Worm (Caenorhabditis elegans) whole organism, L4 larva: ENCODE data around the gene F58B4.5.
A peak's percentile ranks its signal among the peaks of the same experiment; 100 is the strongest.

Experiments
- D1046.2 ChIP-seq: fragments of 200-800 bp; sonication (Bioruptor generic); IDR thresholded peaks from 2 replicates; pipeline ENCODE4 v1.3.6; 2022; ENCODE audit warnings: missing genetic modification characterization, missing compliant biosample characterization
- R02D3.7 ChIP-seq: fragments of 150-350 bp; sonication (generic microtip); optimal IDR thresholded peaks from 3 replicates; lab custom pipeline; 2014; ENCODE audit warnings: missing biosample characterization, missing genetic modification characterization
- fos-1 ChIP-seq: fragments of 150-350 bp; optimal IDR thresholded peaks from 2 replicates; lab custom pipeline; 2014; ENCODE audit warnings: missing biosample characterization, missing genetic modification characterization
- hmg-1.1 ChIP-seq: fragments of 200-800 bp; sonication (Bioruptor generic); IDR thresholded peaks from 2 replicates; pipeline ENCODE4 v1.3.6; 2022; ENCODE audit warnings: missing genetic modification reagents, missing genetic modification characterization, missing compliant biosample characterization
- nhr-28 ChIP-seq: fragments of 150-350 bp; optimal IDR thresholded peaks from 2 replicates; lab custom pipeline; 2014; ENCODE audit warnings: missing biosample characterization, missing genetic modification characterization
- nhr-77 ChIP-seq: fragments of 150-350 bp; optimal IDR thresholded peaks from 2 replicates; lab custom pipeline; 2014; ENCODE audit warnings: missing biosample characterization, missing genetic modification characterization
- ztf-11 ChIP-seq: fragments of 150-350 bp; optimal IDR thresholded peaks from 2 replicates; lab custom pipeline; 2014; ENCODE audit warnings: missing biosample characterization, missing genetic modification characterization

- no peak for TF ChIP-seq hmg-1.1 (GFP tag; lab: Robert Waterston, UW)
- TF ChIP-seq D1046.2 (GFP tag; lab: Robert Waterston, UW) = 0 out of 2 replicates have a peak, but pooled peaks have one; percentile 21
- TF ChIP-seq nhr-77 (tag; lab: Kevin White, UChicago) = no peak
- no peak for TF ChIP-seq nhr-28 (tag; lab: Kevin White, UChicago)
- no peak for TF ChIP-seq R02D3.7 (tag; lab: Kevin White, UChicago)
- TF ChIP-seq fos-1 (tag; lab: Kevin White, UChicago) = no peak
- no peak for TF ChIP-seq ztf-11 (tag; lab: Kevin White, UChicago)
These were observed 44.9 kb upstream of the F58B4.5 start for ce11 chrV:10887564-10887963.
